Fruit fly (Drosophila melanogaster): ENCODE data around the gene tal-AA.

Gene tal-AA

DNA sequence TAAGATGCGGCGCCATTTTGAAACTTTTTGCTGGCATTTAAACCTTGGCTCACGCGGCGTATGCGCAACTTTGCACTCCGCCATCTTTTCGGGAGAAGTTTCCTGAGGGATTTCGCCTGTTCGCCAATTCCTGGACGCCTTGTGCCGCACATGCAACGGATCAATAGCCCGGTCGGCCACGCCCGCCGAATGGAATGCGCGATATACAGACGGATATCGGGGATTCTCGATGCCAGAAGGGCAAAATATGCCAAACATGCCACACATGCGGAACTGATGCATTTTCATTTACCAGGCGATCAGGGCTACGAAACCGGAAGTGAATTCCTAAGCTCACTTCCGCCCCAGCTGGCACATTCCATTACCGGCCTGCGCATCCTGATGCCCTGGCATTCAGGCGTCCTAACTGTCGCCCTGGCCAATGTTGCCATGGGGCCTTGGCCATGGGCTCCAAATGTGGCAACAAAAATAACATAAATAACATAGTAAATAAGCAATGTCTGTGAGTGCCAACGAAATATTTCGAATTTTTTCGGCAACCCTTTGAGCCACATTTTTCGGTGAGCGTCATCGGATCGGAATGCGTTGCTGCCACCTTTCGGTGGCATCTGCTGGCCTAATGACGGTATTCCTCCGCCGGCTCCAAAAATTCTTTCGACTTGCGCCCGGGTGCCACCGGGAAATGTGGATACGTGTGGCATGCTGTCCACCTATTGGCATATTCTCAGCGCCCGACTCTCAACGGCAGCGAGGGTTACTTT, 10.7 kb upstream of the tal-AA start (continued):
- TF ChIP-seq jing (GFP tag; optimal IDR thresholded peaks at IDR 0.05) (no peak), tap (tag; optimal IDR thresholded peaks at IDR 0.05) (no peak), mirr (GFP tag; optimal IDR thresholded peaks at IDR 0.05) (peak; percentile 50), sd (tag; optimal IDR thresholded peaks at IDR 0.05) (peak; percentile 100), lilli (GFP tag; optimal IDR thresholded peaks at IDR 0.05) (no peak), ems (GFP tag; optimal IDR thresholded peaks at IDR 0.05) (no peak), CG12391 (tag; optimal IDR thresholded peaks at IDR 0.05) (no peak), Gsc (GFP tag; IDR thresholded peaks at IDR 0.05) (no peak), hkb (optimal IDR thresholded peaks at IDR 0.05) (no peak), hkb (GFP tag; IDR thresholded peaks at IDR 0.05) (no peak), so (GFP tag; IDR thresholded peaks at IDR 0.05) (no peak), caup (GFP tag; optimal IDR thresholded peaks at IDR 0.05; ENCODE audit: severe bottlenecking) (peak; percentile 44), CG34422 (GFP tag; IDR thresholded peaks at IDR 0.05) (no peak), zfh1 (GFP tag; IDR thresholded peaks at IDR 0.05) (no peak), CG11696 (GFP tag; IDR thresholded peaks at IDR 0.05) (no peak), CTCF (GFP tag; optimal IDR thresholded peaks at IDR 0.05) (no peak), Kr (GFP tag; optimal IDR thresholded peaks at IDR 0.05) (no peak), CG6813 (GFP tag; optimal IDR thresholded peaks at IDR 0.05) (peak; percentile 25), CG17612 (GFP tag; IDR thresholded peaks at IDR 0.05) (no peak), Atf3 (GFP tag; optimal IDR thresholded peaks at IDR 0.05) (peak; percentile 17), Hmr (GFP tag; optimal IDR thresholded peaks at IDR 0.05) (peak; percentile 28), lbe (GFP tag; optimal IDR thresholded peaks at IDR 0.05) (no peak), CG11723 (GFP tag; optimal IDR thresholded peaks at IDR 0.05) (no peak), CG33557 (GFP tag; optimal IDR thresholded peaks at IDR 0.05) (no peak), cas (GFP tag; IDR thresholded peaks at IDR 0.05) (no peak), pfk (GFP tag; optimal IDR thresholded peaks at IDR 0.05) (peak; percentile 26), Ets65A (GFP tag) (peak; percentile 85), CG6254 (GFP tag; optimal IDR thresholded peaks at IDR 0.05) (no peak), lab (GFP tag; optimal IDR thresholded peaks at IDR 0.05) (peak; percentile 47), CG11695 (GFP tag; IDR thresholded peaks at IDR 0.05) (no peak), btn (GFP tag; optimal IDR thresholded peaks at IDR 0.05) (no peak), Aef1 (GFP tag; IDR thresholded peaks at IDR 0.05) (no peak), phol (tag; optimal IDR thresholded peaks at IDR 0.05) (peak; percentile 26), CG7372 (GFP tag; IDR thresholded peaks at IDR 0.05) (peak; percentile 77), sqz (GFP tag; optimal IDR thresholded peaks at IDR 0.05) (no peak), CG9797 (GFP tag; optimal IDR thresholded peaks at IDR 0.05) (no peak), B-H1 (GFP tag; IDR thresholded peaks at IDR 0.05) (no peak), sob (GFP tag; IDR thresholded peaks at IDR 0.05) (no peak), CG32532 (GFP tag; IDR thresholded peaks at IDR 0.05) (no peak), CG4854 (GFP tag; optimal IDR thresholded peaks at IDR 0.05) (no peak), Scr (GFP tag; IDR thresholded peaks at IDR 0.05; ENCODE audit: partially characterized antibody) (0 out of 2 replicates have a peak, but pooled peaks have one; percentile 21), sens-2 (GFP tag; IDR thresholded peaks at IDR 0.05) (no peak), chinmo (GFP tag; IDR thresholded peaks at IDR 0.05; ENCODE audit: partially characterized antibody) (0 out of 4 replicates have a peak, but pooled peaks have one; percentile 31), ci (GFP tag; IDR thresholded peaks at IDR 0.05) (peak; percentile 59; the same call in 2 of the 3 replicates), Meics (GFP tag; optimal IDR thresholded peaks at IDR 0.05) (peak; percentile 15), CG3847 (GFP tag; IDR thresholded peaks at IDR 0.05) (no peak), Adf1 (GFP tag; IDR thresholded peaks at IDR 0.05) (no peak), CG42726 (GFP tag; IDR thresholded peaks at IDR 0.05; ENCODE audit: partially characterized antibody) (no peak), amos (GFP tag; IDR thresholded peaks at IDR 0.05; ENCODE audit: partially characterized antibody) (no peak), eve (GFP tag; optimal IDR thresholded peaks at IDR 0.05) (no peak), CG4360 (GFP tag; IDR thresholded peaks at IDR 0.05) (no peak)
